Fruit fly (Drosophila melanogaster) whole organism, embryonic: ENCODE data around the gene Paics.

Experiments used
- Asciz ChIP-seq: fragments of 200-800 bp; sonication (Bioruptor generic); optimal IDR thresholded peaks from 2 replicates; lab custom pipeline; 2017; ENCODE audit warnings: missing biosample characterization, mild to moderate bottlenecking, missing genetic modification characterization, missing genetic modification reagents
- CG10462 ChIP-seq: fragments of 200-800 bp; sonication (Bioruptor generic); optimal IDR thresholded peaks from 2 replicates; lab custom pipeline; 2016; ENCODE audit warnings: missing biosample characterization, missing genetic modification characterization
- CG10654 ChIP-seq: fragments of 200-800 bp; sonication (Bioruptor generic); optimal IDR thresholded peaks from 2 replicates; lab custom pipeline; 2016; ENCODE audit warnings: missing biosample characterization, missing genetic modification characterization
- CG11456 ChIP-seq: fragments of 200-800 bp; sonication (Bioruptor generic); IDR thresholded peaks from 3 replicates; pipeline ENCODE4 v1.3.6; 2022; ENCODE audit warnings: missing biosample characterization, missing genetic modification characterization
- CG12942 ChIP-seq: fragments of 200-800 bp; sonication (Bioruptor generic); optimal IDR thresholded peaks from 3 replicates; lab custom pipeline; 2016; ENCODE audit warnings: missing biosample characterization, missing genetic modification characterization
- CG14014 ChIP-seq: fragments of 200-800 bp; sonication (Bioruptor generic); IDR thresholded peaks from 2 replicates; pipeline ENCODE4 v1.3.6; 2022; ENCODE audit warnings: missing biosample characterization, missing genetic modification characterization
- CG14050 ChIP-seq: fragments of 200-800 bp; sonication (Bioruptor generic); IDR thresholded peaks from 3 replicates; pipeline ENCODE4 v1.3.6; 2022; ENCODE audit warnings: missing biosample characterization, missing genetic modification characterization
- CG14860 ChIP-seq: fragments of 200-800 bp; sonication (Bioruptor generic); IDR thresholded peaks from 3 replicates; pipeline ENCODE4 v1.3.6; 2022; ENCODE audit warnings: missing biosample characterization, missing genetic modification characterization; ENCODE audit not compliant: partially characterized antibody
- CG2116 ChIP-seq: fragments of 200-800 bp; sonication (Bioruptor generic); optimal IDR thresholded peaks from 3 replicates; lab custom pipeline; 2018; ENCODE audit warnings: missing biosample characterization, mild to moderate bottlenecking, missing genetic modification characterization
- CG2120 ChIP-seq: fragments of 200-800 bp; sonication (Bioruptor generic); optimal IDR thresholded peaks from 3 replicates; lab custom pipeline; 2016; ENCODE audit warnings: missing biosample characterization, missing genetic modification characterization
- CG31224 ChIP-seq: fragments of 200-800 bp; sonication (Bioruptor generic); IDR thresholded peaks from 2 replicates; pipeline ENCODE4 v1.3.6; 2022; ENCODE audit warnings: missing biosample characterization, missing genetic modification characterization
- CG3163 ChIP-seq: fragments of 200-800 bp; sonication (Bioruptor generic); optimal IDR thresholded peaks from 3 replicates; lab custom pipeline; 2016; ENCODE audit warnings: missing biosample characterization, missing genetic modification characterization
- CG4282 ChIP-seq: fragments of 200-800 bp; sonication (Bioruptor generic); optimal IDR thresholded peaks from 2 replicates; lab custom pipeline; 2016; ENCODE audit warnings: missing biosample characterization, missing genetic modification characterization
- CG4360 ChIP-seq: fragments of 200-800 bp; sonication (Bioruptor generic); IDR thresholded peaks from 2 replicates; pipeline ENCODE4 v1.3.6; 2022; ENCODE audit warnings: missing biosample characterization, missing genetic modification characterization
- CG4820 ChIP-seq: fragments of 200-800 bp; sonication (Bioruptor generic); optimal IDR thresholded peaks from 3 replicates; lab custom pipeline; 2016; ENCODE audit warnings: missing biosample characterization, missing genetic modification characterization
- CG5245 ChIP-seq: fragments of 200-800 bp; sonication (Bioruptor generic); optimal IDR thresholded peaks from 3 replicates; lab custom pipeline; 2016; ENCODE audit warnings: missing biosample characterization, missing genetic modification characterization
- CG6175 ChIP-seq: fragments of 200-800 bp; sonication (Bioruptor generic); IDR thresholded peaks from 3 replicates; pipeline ENCODE4 v1.3.6; 2022; ENCODE audit warnings: missing biosample characterization, missing genetic modification characterization
- CG8478 ChIP-seq: fragments of >200 bp; optimal IDR thresholded peaks from 2 replicates; lab custom pipeline; 2018
- CTCF ChIP-seq: fragments of 200-800 bp; sonication (Bioruptor generic); optimal IDR thresholded peaks from 2 replicates; lab custom pipeline; 2017; ENCODE audit warnings: missing biosample characterization, mild to moderate bottlenecking, missing genetic modification characterization, moderate library complexity
- D19A ChIP-seq: fragments of 200-800 bp; optimal IDR thresholded peaks from 3 replicates; lab custom pipeline; 2019; ENCODE audit warnings: missing biosample characterization, mild to moderate bottlenecking, missing genetic modification characterization, moderate library complexity
- Dll ChIP-seq: fragments of 200-800 bp; sonication (Bioruptor generic); IDR thresholded peaks from 4 replicates; pipeline ENCODE4 v1.3.6; 2022; ENCODE audit warnings: missing biosample characterization, missing genetic modification characterization; ENCODE audit not compliant: partially characterized antibody
- Ets65A ChIP-seq: fragments of 200-800 bp; sonication (Bioruptor generic); peaks from one replicate; lab custom pipeline; 2016; ENCODE audit warnings: missing biosample characterization, missing genetic modification characterization
- Gsc ChIP-seq: fragments of 200-800 bp; sonication (Bioruptor generic); IDR thresholded peaks from 2 replicates; pipeline ENCODE4 v1.3.6; 2022; ENCODE audit warnings: missing biosample characterization, missing genetic modification characterization
- Gug ChIP-seq: fragments of 200-800 bp; sonication (Bioruptor generic); IDR thresholded peaks from 4 replicates; pipeline ENCODE4 v1.3.6; 2022; ENCODE audit warnings: missing biosample characterization, missing genetic modification characterization
- Hand ChIP-seq: fragments of 200-800 bp; sonication (Bioruptor generic); optimal IDR thresholded peaks from 2 replicates; lab custom pipeline; 2017; ENCODE audit warnings: mild to moderate bottlenecking, missing biosample characterization, missing genetic modification reagents, missing genetic modification characterization
- HmgZ ChIP-seq: fragments of 200-800 bp; sonication (Bioruptor generic); optimal IDR thresholded peaks from 2 replicates; lab custom pipeline; 2018; ENCODE audit warnings: missing biosample characterization, mild to moderate bottlenecking, missing genetic modification characterization
- Nf-YC ChIP-seq: fragments of 200-800 bp; optimal IDR thresholded peaks from 3 replicates; lab custom pipeline; 2019; ENCODE audit warnings: missing biosample characterization, mild to moderate bottlenecking, missing genetic modification characterization, moderate library complexity
- Ptx1 ChIP-seq: fragments of 200-800 bp; sonication (Bioruptor generic); IDR thresholded peaks from 2 replicates; pipeline ENCODE4 v1.3.6; 2022; ENCODE audit warnings: missing biosample characterization, missing genetic modification characterization
- Tbp ChIP-seq: fragments of >200 bp; optimal IDR thresholded peaks from 2 replicates; lab custom pipeline; 2018; ENCODE audit warnings: missing biosample characterization, missing genetic modification characterization
- ac ChIP-seq: fragments of 200-800 bp; sonication (Bioruptor generic); optimal IDR thresholded peaks from 3 replicates; lab custom pipeline; 2017; ENCODE audit warnings: missing biosample characterization, mild to moderate bottlenecking, missing genetic modification characterization
- ash1 ChIP-seq: fragments of 200-800 bp; sonication (Bioruptor generic); optimal IDR thresholded peaks from 2 replicates; lab custom pipeline; 2018; ENCODE audit warnings: missing biosample characterization, mild to moderate bottlenecking, missing genetic modification characterization
- bigmax ChIP-seq: fragments of 200-800 bp; sonication (Bioruptor generic); optimal IDR thresholded peaks from 2 replicates; lab custom pipeline; 2018; ENCODE audit warnings: missing biosample characterization, mild to moderate bottlenecking, missing genetic modification characterization
- chif ChIP-seq, 2 experiments: fragments of 200-800 bp; sonication (Bioruptor generic); optimal IDR thresholded peaks; 3 replicates each; lab custom pipeline; 2016; ENCODE audit warnings: missing biosample characterization in 2 of 2, missing genetic modification characterization in 2 of 2
- ci ChIP-seq: fragments of 200-800 bp; sonication (Bioruptor generic); IDR thresholded peaks from 3 replicates; pipeline ENCODE4 v1.3.6; 2022; ENCODE audit warnings: missing biosample characterization, missing genetic modification characterization
- dati ChIP-seq: fragments of 200-800 bp; sonication (Bioruptor generic); IDR thresholded peaks from 2 replicates; pipeline ENCODE4 v1.3.6; 2022; ENCODE audit warnings: missing biosample characterization, missing genetic modification characterization
- dm ChIP-seq: fragments of 200-800 bp; sonication (Bioruptor generic); optimal IDR thresholded peaks from 3 replicates; lab custom pipeline; 2016; ENCODE audit warnings: missing biosample characterization, missing genetic modification characterization
- esg ChIP-seq: fragments of 200-800 bp; sonication (Bioruptor generic); conservative IDR thresholded peaks from 2 replicates; pipeline ENCODE4 v1.3.6; 2022; ENCODE audit warnings: missing biosample characterization, missing genetic modification characterization
- gem ChIP-seq: fragments of 200-800 bp; sonication (Bioruptor generic); optimal IDR thresholded peaks from 2 replicates; lab custom pipeline; 2019; ENCODE audit warnings: missing biosample characterization, mild to moderate bottlenecking, missing genetic modification characterization, moderate library complexity
- her ChIP-seq: fragments of 200-800 bp; sonication (Bioruptor generic); optimal IDR thresholded peaks from 2 replicates; lab custom pipeline; 2016; ENCODE audit warnings: missing biosample characterization, missing genetic modification characterization
- lilli ChIP-seq: fragments of 200-800 bp; sonication (Bioruptor generic); optimal IDR thresholded peaks from 3 replicates; lab custom pipeline; 2016; ENCODE audit warnings: missing biosample characterization, missing genetic modification characterization
- lola ChIP-seq, 3 experiments: fragments of >200 bp in 2 of 3; fragments of 200-800 bp in 1 of 3; sonication (Bioruptor generic) in 1 of 3; optimal IDR thresholded peaks; 2 replicates each; lab custom pipeline; 2017 to 2019; ENCODE audit warnings: missing biosample characterization in 3 of 3, missing genetic modification characterization in 3 of 3, mild to moderate bottlenecking in 1 of 3, moderate library complexity in 1 of 3
- nau ChIP-seq: fragments of 200-800 bp; sonication (Bioruptor generic); optimal IDR thresholded peaks from 3 replicates; lab custom pipeline; 2017; ENCODE audit warnings: missing biosample characterization, mild to moderate bottlenecking, missing genetic modification characterization, missing genetic modification reagents
- onecut ChIP-seq: fragments of 200-800 bp; sonication (Bioruptor generic); IDR thresholded peaks from 2 replicates; pipeline ENCODE4 v1.3.6; 2022; ENCODE audit warnings: missing biosample characterization, missing genetic modification characterization
- org-1 ChIP-seq: fragments of 200-800 bp; sonication (Bioruptor generic); optimal IDR thresholded peaks from 2 replicates; lab custom pipeline; 2017; ENCODE audit warnings: missing biosample characterization, missing genetic modification characterization
- peb ChIP-seq: fragments of 200-800 bp; sonication (Bioruptor generic); IDR thresholded peaks from 2 replicates; pipeline ENCODE4 v1.3.6; 2022; ENCODE audit warnings: missing biosample characterization, missing genetic modification characterization
- prd ChIP-seq, 3 experiments: fragments of >200 bp in 2 of 3; fragments of 200-800 bp in 1 of 3; sonication (Bioruptor generic) in 1 of 3; optimal IDR thresholded peaks in 2 of 3; IDR thresholded peaks in 1 of 3; 2 replicates in 2 of 3; 3 replicates in 1 of 3; pipeline versions ENCODE4 v1.3.6 to Lab custom; 2017 to 2022; ENCODE audit warnings: missing biosample characterization in 1 of 3, missing genetic modification characterization in 1 of 3
- psq ChIP-seq: fragments of 200-800 bp; sonication (Bioruptor generic); optimal IDR thresholded peaks from 2 replicates; lab custom pipeline; 2017; ENCODE audit warnings: missing biosample characterization, missing genetic modification characterization
- sr ChIP-seq: fragments of 200-800 bp; sonication (Bioruptor generic); IDR thresholded peaks from 3 replicates; pipeline ENCODE4 v1.3.6; 2022; ENCODE audit warnings: missing biosample characterization, missing genetic modification characterization
- sug ChIP-seq: fragments of 200-800 bp; optimal IDR thresholded peaks from 2 replicates; lab custom pipeline; 2019; ENCODE audit warnings: missing biosample characterization, mild to moderate bottlenecking, missing genetic modification characterization, moderate library complexity
- trh ChIP-seq: fragments of 200-800 bp; sonication (Bioruptor generic); optimal IDR thresholded peaks from 2 replicates; lab custom pipeline; 2016; ENCODE audit warnings: missing biosample characterization, missing genetic modification characterization
- zfh2 ChIP-seq: fragments of 200-800 bp; sonication (Bioruptor generic); optimal IDR thresholded peaks from 2 replicates; lab custom pipeline; 2016; ENCODE audit warnings: missing biosample characterization, missing genetic modification characterization

The Paics gene

dm6 chrX:12750928-12751631 lies 9.3 kb downstream of the Paics start (continued):
- TF ChIP-seq Tbp (GFP tag; lab: Kevin White, UChicago) (no peak), zfh2 (GFP tag; lab: Kevin White, UChicago) (peak; percentile 100), Dll (GFP tag; lab: Robert Waterston, UW) (peak; percentile 45; the same call in 1 of the 4 replicates), ash1 (peak; percentile 88), HmgZ (tag; lab: Kevin White, UChicago) (peak; percentile 100), lola (GFP tag; optimal IDR thresholded peaks at IDR 0.05; lab: Kevin White, UChicago) (peak in 2 of 3 experiments; percentile 40 to 100), CTCF (peak; percentile 78), sr (peak; percentile 98), psq (GFP tag; lab: Kevin White, UChicago) (peak; percentile 95), lilli (GFP tag; lab: Kevin White, UChicago) (peak; percentile 100), CG6175 (GFP tag; lab: Robert Waterston, UW) (peak; percentile 99), peb (GFP tag; lab: Robert Waterston, UW) (peak; percentile 99), Hand (GFP tag; lab: Kevin White, UChicago) (peak; percentile 100), dati (GFP tag; lab: Robert Waterston, UW) (peak; percentile 98), CG3163 (GFP tag; lab: Kevin White, UChicago) (peak; percentile 96), CG14860 (GFP tag; lab: Robert Waterston, UW) (peak; percentile 79), onecut (peak; percentile 97), CG8478 (lab: Kevin White, UChicago) (no peak), CG4820 (GFP tag; lab: Kevin White, UChicago) (peak; percentile 99), CG31224 (GFP tag; lab: Robert Waterston, UW) (peak; percentile 99), esg (GFP tag; lab: Robert Waterston, UW) (peak; percentile 99), Asciz (GFP tag; lab: Kevin White, UChicago) (peak; percentile 100), CG14014 (GFP tag; lab: Robert Waterston, UW) (peak; percentile 100), Ets65A (peak; percentile 100), ci (GFP tag; lab: Robert Waterston, UW) (peak; percentile 98), CG5245 (peak; percentile 99), dm (GFP tag; lab: Kevin White, UChicago) (peak; percentile 100), D19A (tag; lab: Kevin White, UChicago) (peak; percentile 98), Gug (peak; percentile 99), Ptx1 (GFP tag; lab: Robert Waterston, UW) (peak; percentile 100), Nf-YC (tag; lab: Kevin White, UChicago) (peak; percentile 96), CG4360 (peak; percentile 83), CG14050 (GFP tag; lab: Robert Waterston, UW) (peak; percentile 100), CG10654 (GFP tag; lab: Kevin White, UChicago) (peak; percentile 100), ac (peak; percentile 96), nau (peak; percentile 100), trh (GFP tag; lab: Kevin White, UChicago) (peak; percentile 99), org-1 (peak; percentile 100), bigmax (GFP tag; lab: Kevin White, UChicago) (peak; percentile 86), Gsc (GFP tag; lab: Robert Waterston, UW) (peak; percentile 98), CG2116 (peak; percentile 95), CG4282 (GFP tag; lab: Kevin White, UChicago) (peak; percentile 98), her (peak; percentile 98), CG10462 (GFP tag; lab: Kevin White, UChicago) (peak; percentile 100), gem (tag; lab: Kevin White, UChicago) (peak; percentile 100), sug (peak; percentile 100), CG11456 (peak; percentile 99), chif (GFP tag; optimal IDR thresholded peaks at IDR 0.05; lab: Kevin White, UChicago) (peak; percentile 100), CG12942 (GFP tag; lab: Kevin White, UChicago) (peak; percentile 99), prd (optimal IDR thresholded peaks at IDR 0.05; lab: Kevin White, UChicago) (no peak), prd (GFP tag; IDR thresholded peaks at IDR 0.05; lab: Robert Waterston, UW) (peak; percentile 99), CG2120 (GFP tag; lab: Kevin White, UChicago) (peak; percentile 100)
